Worm (Caenorhabditis elegans): ENCODE data around the gene C55A6.4.
A peak's percentile ranks its signal among the peaks of the same experiment; 100 is the strongest.

The C55A6.4 gene

DNA sequence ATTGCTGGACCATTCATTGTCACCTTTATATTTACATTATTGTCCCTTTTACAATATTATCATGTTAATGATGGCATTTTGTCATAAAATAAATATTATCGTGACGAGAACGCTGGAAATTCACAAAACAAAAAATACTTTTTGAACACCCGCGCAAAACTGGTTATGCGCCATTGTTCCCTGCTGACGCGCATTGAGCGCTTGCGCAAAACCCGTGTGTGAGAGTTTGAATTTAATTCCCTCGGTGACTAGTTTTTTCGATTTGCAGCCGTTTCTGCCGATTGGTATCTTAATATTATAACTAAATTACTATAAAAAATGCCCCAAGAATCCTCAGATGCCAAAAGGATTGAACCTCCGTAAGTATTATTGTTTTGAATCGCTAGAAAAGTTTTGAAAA lies 3.8 kb upstream of the C55A6.4 start, which contains the start of gene pafo-1 (continued):
- TF ChIP-seq mef-2 (tag; optimal IDR thresholded peaks at IDR 0.05): peak; percentile 65
- no peak for TF ChIP-seq nhr-12 (tag; optimal IDR thresholded peaks at IDR 0.05)
- peak; percentile 71 for TF ChIP-seq fkh-10 (GFP tag; optimal IDR thresholded peaks at IDR 0.05)
- TF ChIP-seq mep-1 (tag; optimal IDR thresholded peaks at IDR 0.05): peak; percentile 95
- TF ChIP-seq elt-2 (tag; optimal IDR thresholded peaks at IDR 0.05): peak; percentile 75
- peak; percentile 84 for TF ChIP-seq blmp-1 (tag; optimal IDR thresholded peaks at IDR 0.05)
- TF ChIP-seq sup-37 (GFP tag; optimal IDR thresholded peaks at IDR 0.05): peak; percentile 79
- peak; percentile 93 for TF ChIP-seq nhr-90 (tag; optimal IDR thresholded peaks at IDR 0.05; ENCODE audit: poor library complexity)
- TF ChIP-seq lin-35 (GFP tag; optimal IDR thresholded peaks at IDR 0.05): peak; percentile 99
- TF ChIP-seq unc-62 (GFP tag; optimal IDR thresholded peaks at IDR 0.05): no peak
- TF ChIP-seq ztf-4 (tag; optimal IDR thresholded peaks at IDR 0.05): peak; percentile 49
- TF ChIP-seq C34B4.2 (tag; optimal IDR thresholded peaks at IDR 0.05): peak; percentile 5
- TF ChIP-seq fos-1 (tag; optimal IDR thresholded peaks at IDR 0.05): peak; percentile 84
- no peak for TF ChIP-seq nhr-28 (tag; optimal IDR thresholded peaks at IDR 0.05)
- peak; percentile 91 to 92 for TF ChIP-seq lsy-2 (tag; optimal IDR thresholded peaks at IDR 0.05)
- TF ChIP-seq pqm-1 (tag; optimal IDR thresholded peaks at IDR 0.05): no peak
- peak; percentile 88 for TF ChIP-seq jun-1 (tag; optimal IDR thresholded peaks at IDR 0.05)
- peak; percentile 87 for TF ChIP-seq aly-2 (tag; optimal IDR thresholded peaks at IDR 0.05)
- peak; percentile 35 for TF ChIP-seq nhr-237 (tag; optimal IDR thresholded peaks at IDR 0.05)
- TF ChIP-seq hpl-2 (GFP tag; optimal IDR thresholded peaks at IDR 0.05): no peak
- TF ChIP-seq ztf-11 (tag; optimal IDR thresholded peaks at IDR 0.05): peak in 1 of 2 experiments; percentile 79
- TF ChIP-seq unc-86 (tag; optimal IDR thresholded peaks at IDR 0.05): peak; percentile 89
- peak; percentile 80 for TF ChIP-seq zip-4 (GFP tag; optimal IDR thresholded peaks at IDR 0.05)
- TF ChIP-seq pax-3 (tag; optimal IDR thresholded peaks at IDR 0.05): peak; percentile 62
- peak; percentile 13 for TF ChIP-seq ama-1 (optimal IDR thresholded peaks at IDR 0.05)
- TF ChIP-seq tbx-2 (tag; optimal IDR thresholded peaks at IDR 0.05): peak; percentile 92
- TF ChIP-seq snpc-4 (tag; optimal IDR thresholded peaks at IDR 0.05): peak; percentile 83
- no peak for TF ChIP-seq tlp-1 (tag; optimal IDR thresholded peaks at IDR 0.05)
- peak; percentile 28 for TF ChIP-seq fkh-4 (tag; optimal IDR thresholded peaks at IDR 0.05; ENCODE audit: borderline replicate concordance)
- peak; percentile 67 for TF ChIP-seq F16B12.6 (tag; optimal IDR thresholded peaks at IDR 0.05)
- TF ChIP-seq nhr-85 (tag): peak; percentile 97
- TF ChIP-seq dpl-1 (GFP tag; optimal IDR thresholded peaks at IDR 0.05): peak; percentile 99
- TF ChIP-seq nhr-76 (tag; optimal IDR thresholded peaks at IDR 0.05): peak; percentile 43
- no peak for TF ChIP-seq ces-1 (GFP tag; optimal IDR thresholded peaks at IDR 0.05)
- TF ChIP-seq zag-1 (tag; optimal IDR thresholded peaks at IDR 0.05): no peak
- peak; percentile 92 for TF ChIP-seq snu-23 (GFP tag; optimal IDR thresholded peaks at IDR 0.05)
- peak; percentile 91 for TF ChIP-seq unc-130 (tag; optimal IDR thresholded peaks at IDR 0.05)
- TF ChIP-seq pag-3 (tag; optimal IDR thresholded peaks at IDR 0.05; ENCODE audit: borderline replicate concordance, insufficient read depth): peak; percentile 13

DNA sequence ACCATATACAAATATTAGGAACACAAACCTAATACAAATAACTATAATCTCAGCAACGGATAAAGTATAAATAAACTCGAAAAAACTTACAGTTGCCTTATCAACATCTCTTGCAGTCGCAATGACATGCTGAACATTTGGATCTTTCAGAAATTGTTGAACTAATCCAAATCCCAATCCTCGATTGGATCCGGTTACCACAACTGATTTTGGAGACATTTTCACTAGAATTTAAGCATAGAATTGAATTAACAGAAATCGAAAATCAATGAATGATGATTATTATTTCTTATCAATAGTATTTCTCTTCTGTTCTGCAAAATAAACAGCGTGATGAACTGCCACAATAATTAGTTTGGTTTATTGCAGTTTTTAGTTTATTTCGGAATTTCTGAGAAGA lies 2.5 kb upstream of the C55A6.4 start, which contains the start of the genes C55A6.11 and C55A6.7:
TSS of gene C55A6.11 (plus strand) at position 301 of the 400 bp plus-strand sequence.
TSS of gene C55A6.7 (minus strand) at position 316 of the 400 bp plus-strand sequence.
- TF ChIP-seq jun-1 (tag; optimal IDR thresholded peaks at IDR 0.05): no peak
- TF ChIP-seq mep-1 (tag; optimal IDR thresholded peaks at IDR 0.05): no peak
- TF ChIP-seq zip-4 (GFP tag; optimal IDR thresholded peaks at IDR 0.05): no peak
- TF ChIP-seq ets-5 (GFP tag; IDR thresholded peaks at IDR 0.05): no peak
- TF ChIP-seq fkh-8 (tag; optimal IDR thresholded peaks at IDR 0.05): no peak
- TF ChIP-seq unc-98 (GFP tag; IDR thresholded peaks at IDR 0.05): no peak
- no peak for TF ChIP-seq lin-39 (tag; optimal IDR thresholded peaks at IDR 0.05)
- TF ChIP-seq lin-35 (GFP tag; optimal IDR thresholded peaks at IDR 0.05): no peak
- no peak for TF ChIP-seq xbp-1 (tag; optimal IDR thresholded peaks at IDR 0.05)
- TF ChIP-seq swsn-7 (tag; optimal IDR thresholded peaks at IDR 0.05): no peak
- TF ChIP-seq efl-3 (GFP tag; optimal IDR thresholded peaks at IDR 0.05): no peak
- TF ChIP-seq nhr-19 (GFP tag; conservative IDR thresholded peaks at IDR 0.05): no peak
- TF ChIP-seq Y116A8C.19 (tag; optimal IDR thresholded peaks at IDR 0.05; ENCODE audit: borderline replicate concordance): no peak
- no peak for TF ChIP-seq nhr-28 (tag; optimal IDR thresholded peaks at IDR 0.05)
- no peak for TF ChIP-seq isw-1 (GFP tag; IDR thresholded peaks at IDR 0.05)

All from whole organism, L1 larva.